Fruit fly (Drosophila melanogaster) whole organism, pupa: ENCODE results near the gene CG31928.

Source experiments
- CG10348 ChIP-seq: fragments of 200-800 bp; sonication (Bioruptor generic); IDR thresholded peaks from 2 replicates; pipeline ENCODE4 v1.3.6; 2022; ENCODE audit warnings: missing biosample characterization, missing genetic modification characterization
- CG12605 ChIP-seq: fragments of 200-800 bp; sonication (Bioruptor generic); IDR thresholded peaks from 2 replicates; pipeline ENCODE4 v1.3.6; 2022; ENCODE audit warnings: missing biosample characterization, missing genetic modification characterization
- CG13204 ChIP-seq: fragments of 200-800 bp; sonication (Bioruptor generic); optimal IDR thresholded peaks from 2 replicates; lab custom pipeline; 2018; ENCODE audit warnings: missing biosample characterization, mild to moderate bottlenecking, missing genetic modification characterization, moderate library complexity
- CG14655 ChIP-seq: fragments of 200-800 bp; sonication (Bioruptor generic); optimal IDR thresholded peaks from 3 replicates; lab custom pipeline; 2017; ENCODE audit warnings: mild to moderate bottlenecking, missing biosample characterization, missing genetic modification reagents, missing genetic modification characterization
- CG15710 ChIP-seq: fragments of 200-800 bp; sonication (Bioruptor generic); optimal IDR thresholded peaks from 2 replicates; lab custom pipeline; 2018; ENCODE audit warnings: missing biosample characterization, mild to moderate bottlenecking, missing genetic modification characterization, moderate library complexity
- CG17806 ChIP-seq: fragments of 200-800 bp; sonication (Bioruptor generic); optimal IDR thresholded peaks from 2 replicates; lab custom pipeline; 2018; ENCODE audit warnings: missing biosample characterization, mild to moderate bottlenecking, missing genetic modification characterization, moderate library complexity
- CG32121 ChIP-seq: fragments of 200-800 bp; sonication (Bioruptor generic); IDR thresholded peaks from 2 replicates; pipeline ENCODE4 v1.3.6; 2022; ENCODE audit warnings: missing biosample characterization, missing genetic modification characterization
- CG34367 ChIP-seq: fragments of 200-800 bp; sonication (Bioruptor generic); optimal IDR thresholded peaks from 2 replicates; lab custom pipeline; 2018; ENCODE audit warnings: missing biosample characterization, mild to moderate bottlenecking, missing genetic modification characterization
- CG4496 ChIP-seq: fragments of 200-800 bp; sonication (Bioruptor generic); IDR thresholded peaks from 3 replicates; pipeline ENCODE4 v1.3.6; 2022; ENCODE audit warnings: missing biosample characterization, missing genetic modification characterization
- CG8159 ChIP-seq: fragments of 200-800 bp; sonication (Bioruptor generic); optimal IDR thresholded peaks from 3 replicates; lab custom pipeline; 2018; ENCODE audit warnings: missing biosample characterization, mild to moderate bottlenecking, missing genetic modification characterization, moderate library complexity
- CG8301 ChIP-seq: fragments of 200-800 bp; sonication (Bioruptor generic); optimal IDR thresholded peaks from 2 replicates; lab custom pipeline; 2018; ENCODE audit warnings: missing biosample characterization, mild to moderate bottlenecking, missing genetic modification characterization
- CG9948 ChIP-seq: fragments of 200-800 bp; sonication (Bioruptor generic); optimal IDR thresholded peaks from 2 replicates; lab custom pipeline; 2018; ENCODE audit warnings: missing biosample characterization, mild to moderate bottlenecking, missing genetic modification characterization, moderate library complexity
- D1 ChIP-seq: fragments of 200-800 bp; sonication (Bioruptor generic); optimal IDR thresholded peaks from 2 replicates; lab custom pipeline; 2018; ENCODE audit warnings: missing biosample characterization, mild to moderate bottlenecking, missing genetic modification characterization, moderate library complexity
- EcR ChIP-seq: fragments of 200-800 bp; sonication (Bioruptor generic); optimal IDR thresholded peaks from 3 replicates; lab custom pipeline; 2019; ENCODE audit warnings: missing biosample characterization, missing genetic modification characterization, mild to moderate bottlenecking, moderate library complexity, missing genetic modification reagents
- Ets98B ChIP-seq: fragments of 200-800 bp; sonication (Bioruptor generic); IDR thresholded peaks from 2 replicates; pipeline ENCODE4 v1.3.6; 2022; ENCODE audit warnings: missing biosample characterization, missing genetic modification characterization
- Pif1A ChIP-seq: fragments of 200-800 bp; sonication (Bioruptor generic); optimal IDR thresholded peaks from 3 replicates; lab custom pipeline; 2016; ENCODE audit warnings: missing biosample characterization, missing genetic modification characterization
- Pif1B ChIP-seq: fragments of 200-800 bp; sonication (Bioruptor generic); optimal IDR thresholded peaks from 3 replicates; lab custom pipeline; 2016; ENCODE audit warnings: missing biosample characterization, missing genetic modification characterization
- Snoo ChIP-seq: fragments of 200-800 bp; sonication (Bioruptor generic); optimal IDR thresholded peaks from 3 replicates; lab custom pipeline; 2017; ENCODE audit warnings: missing biosample characterization, mild to moderate bottlenecking, missing genetic modification characterization, inconsistent platforms
- fd96Ca ChIP-seq: fragments of 200-800 bp; sonication (Bioruptor generic); IDR thresholded peaks from 3 replicates; pipeline ENCODE4 v1.3.6; 2022; ENCODE audit warnings: missing biosample characterization, missing genetic modification characterization
- gl ChIP-seq: fragments of 200-800 bp; sonication (Bioruptor generic); optimal IDR thresholded peaks from 2 replicates; lab custom pipeline; 2018; ENCODE audit warnings: missing biosample characterization, mild to moderate bottlenecking, missing genetic modification characterization
- rn ChIP-seq: fragments of 200-800 bp; sonication (Bioruptor generic); IDR thresholded peaks from 2 replicates; pipeline ENCODE4 v1.3.6; 2022; ENCODE audit warnings: missing biosample characterization, missing genetic modification characterization

CG31928 gene

DNA sequence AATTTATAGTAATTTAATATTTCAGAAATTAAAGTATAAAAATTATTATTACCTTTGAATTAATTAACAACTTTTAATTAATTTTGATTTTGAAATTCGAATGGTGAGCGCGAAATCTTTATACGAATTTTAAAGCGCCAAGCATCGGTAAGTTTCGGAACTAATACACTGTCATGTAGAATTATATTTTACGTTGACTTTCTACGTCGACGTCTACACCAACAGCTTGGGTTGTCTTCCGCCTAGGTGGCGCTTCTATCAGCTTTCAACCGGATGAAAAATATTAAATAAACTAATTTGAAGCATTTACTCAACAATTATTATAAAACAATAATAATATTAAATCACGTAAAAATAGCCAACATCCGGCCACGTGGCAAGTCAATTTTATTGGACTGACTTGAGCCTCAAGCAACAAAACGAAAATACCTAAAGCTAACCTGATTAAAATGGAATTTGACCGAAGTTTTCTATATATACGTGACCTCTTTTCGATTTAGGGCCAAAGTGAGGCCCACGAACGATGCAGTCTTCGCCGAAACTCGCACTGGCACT is at the start of gene CG31928:
Gene CG31928 (plus strand): TSS at position 505 of the 555 bp plus-strand sequence.
- TF ChIP-seq CG4496 (GFP tag; lab: Robert Waterston, UW) (no peak), CG34367 (tag; lab: Kevin White, UChicago) (no peak), CG13204 (GFP tag; lab: Kevin White, UChicago) (no peak), Ets98B (GFP tag; lab: Robert Waterston, UW) (no peak), gl (tag; lab: Kevin White, UChicago) (no peak), D1 (tag; lab: Kevin White, UChicago) (peak; percentile 33), fd96Ca (GFP tag; lab: Robert Waterston, UW) (no peak)

dm6 chr2L:1443509-1443908 is 48.6 kb upstream of the CG31928 start:
- no peak for TF ChIP-seq Pif1B (GFP tag; lab: Kevin White, UChicago)
- no peak for TF ChIP-seq rn (GFP tag; lab: Robert Waterston, UW)

DNA sequence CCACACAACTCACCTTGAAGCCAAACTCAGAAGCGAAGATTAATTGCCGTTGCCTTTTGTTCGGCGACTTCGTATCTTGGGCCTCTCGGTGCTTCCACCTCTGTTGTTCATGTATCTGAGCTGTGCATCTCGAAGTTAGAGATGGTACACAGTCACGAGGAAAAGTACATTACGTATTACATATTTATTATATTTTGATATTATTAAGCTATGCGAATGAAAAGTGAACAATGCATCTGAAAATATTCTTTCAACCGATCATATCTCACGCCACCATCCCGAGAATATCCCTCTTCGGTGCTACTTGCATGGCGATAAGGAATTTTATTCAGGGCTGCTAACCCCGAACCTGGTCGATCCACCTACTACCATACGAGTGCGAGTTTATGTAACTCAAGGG is 47.0 kb upstream of the CG31928 start:
- TF ChIP-seq fd96Ca (GFP tag; lab: Robert Waterston, UW) (peak; percentile 46; the same call in 1 of the 3 replicates), CG8301 (peak; percentile 23), CG8159 (peak; percentile 73), rn (GFP tag; lab: Robert Waterston, UW) (no peak), CG17806 (tag; lab: Kevin White, UChicago) (peak; percentile 65), CG9948 (peak; percentile 27), EcR (GFP tag; lab: Kevin White, UChicago) (peak; percentile 42), CG14655 (GFP tag; lab: Kevin White, UChicago) (peak; percentile 40), CG13204 (GFP tag; lab: Kevin White, UChicago) (peak; percentile 56), CG32121 (GFP tag; lab: Robert Waterston, UW) (no peak), CG15710 (tag; lab: Kevin White, UChicago) (peak; percentile 78), CG12605 (GFP tag; lab: Robert Waterston, UW) (peak; percentile 23; the same call in 1 of the 2 replicates), CG34367 (tag; lab: Kevin White, UChicago) (peak; percentile 68), CG10348 (GFP tag; lab: Robert Waterston, UW) (no peak), Snoo (peak; percentile 64), Pif1B (GFP tag; lab: Kevin White, UChicago) (peak; percentile 81), D1 (tag; lab: Kevin White, UChicago) (peak; percentile 3), gl (tag; lab: Kevin White, UChicago) (peak; percentile 61), Ets98B (GFP tag; lab: Robert Waterston, UW) (peak; percentile 41; the same call in 1 of the 2 replicates), Pif1A (GFP tag; lab: Kevin White, UChicago) (peak; percentile 64), CG4496 (GFP tag; lab: Robert Waterston, UW) (peak; percentile 49; the same call in 2 of the 3 replicates)
- TF ChIP-seq, all 21 proteins: peak for 18

dm6 chr2L:1446740-1447139 is 45.4 kb upstream of the CG31928 start:
- TF ChIP-seq CG32121 (GFP tag; lab: Robert Waterston, UW) (no peak), CG14655 (GFP tag; lab: Kevin White, UChicago) (no peak), CG12605 (GFP tag; lab: Robert Waterston, UW) (no peak), CG34367 (tag; lab: Kevin White, UChicago) (no peak), Pif1B (GFP tag; lab: Kevin White, UChicago) (no peak), CG8159 (no peak), rn (GFP tag; lab: Robert Waterston, UW) (no peak), Ets98B (GFP tag; lab: Robert Waterston, UW) (no peak), CG8301 (no peak), CG17806 (tag; lab: Kevin White, UChicago) (no peak), CG15710 (tag; lab: Kevin White, UChicago) (no peak), gl (tag; lab: Kevin White, UChicago) (no peak), fd96Ca (GFP tag; lab: Robert Waterston, UW) (no peak), Pif1A (GFP tag; lab: Kevin White, UChicago) (no peak), CG10348 (GFP tag; lab: Robert Waterston, UW) (no peak), Snoo (no peak), EcR (GFP tag; lab: Kevin White, UChicago) (no peak)

dm6 chr2L:1447652-1448051 is 44.4 kb upstream of the CG31928 start:
- no peak for TF ChIP-seq fd96Ca (GFP tag; lab: Robert Waterston, UW)
- TF ChIP-seq Ets98B (GFP tag; lab: Robert Waterston, UW) = no peak
- TF ChIP-seq CG14655 (GFP tag; lab: Kevin White, UChicago) = no peak
- TF ChIP-seq gl (tag; lab: Kevin White, UChicago) = no peak
- no peak for TF ChIP-seq CG8159
- TF ChIP-seq CG8301 = no peak
- TF ChIP-seq CG10348 (GFP tag; lab: Robert Waterston, UW) = no peak
- TF ChIP-seq Pif1B (GFP tag; lab: Kevin White, UChicago) = no peak
- no peak for TF ChIP-seq CG4496 (GFP tag; lab: Robert Waterston, UW)
- no peak for TF ChIP-seq CG17806 (tag; lab: Kevin White, UChicago)
- TF ChIP-seq CG15710 (tag; lab: Kevin White, UChicago) = no peak
- TF ChIP-seq CG12605 (GFP tag; lab: Robert Waterston, UW) = no peak
- TF ChIP-seq rn (GFP tag; lab: Robert Waterston, UW) = no peak
- no peak for TF ChIP-seq D1 (tag; lab: Kevin White, UChicago)
- no peak for TF ChIP-seq CG32121 (GFP tag; lab: Robert Waterston, UW)
- TF ChIP-seq Pif1A (GFP tag; lab: Kevin White, UChicago) = no peak
- TF ChIP-seq CG9948 = no peak
